Fruit fly (Drosophila melanogaster) whole organism, embryonic: ENCODE measurements around the gene CG31211.

Experiments used
- Antp ChIP-seq: fragments of 200-800 bp; sonication (Bioruptor generic); optimal IDR thresholded peaks from 3 replicates; lab custom pipeline; 2016; ENCODE audit warnings: missing biosample characterization, missing genetic modification characterization
- Atf-2 ChIP-seq: fragments of 200-800 bp; sonication (Bioruptor generic); optimal IDR thresholded peaks from 2 replicates; lab custom pipeline; 2016; ENCODE audit warnings: missing biosample characterization, missing genetic modification characterization
- CG10147 ChIP-seq: fragments of 200-800 bp; sonication (Bioruptor generic); optimal IDR thresholded peaks from 2 replicates; lab custom pipeline; 2019; ENCODE audit warnings: missing biosample characterization, mild to moderate bottlenecking, missing genetic modification characterization, moderate library complexity
- CG10274 ChIP-seq: fragments of 200-800 bp; sonication (Bioruptor generic); optimal IDR thresholded peaks from 3 replicates; lab custom pipeline; 2017; ENCODE audit warnings: missing biosample characterization, mild to moderate bottlenecking, missing genetic modification characterization
- CG10321 ChIP-seq: fragments of 200-800 bp; sonication (Bioruptor generic); IDR thresholded peaks from 2 replicates; pipeline ENCODE4 v1.3.6; 2022; ENCODE audit warnings: missing biosample characterization, missing genetic modification characterization
- CG10565 ChIP-seq: fragments of 200-800 bp; sonication (Bioruptor generic); optimal IDR thresholded peaks from 3 replicates; lab custom pipeline; 2016; ENCODE audit warnings: missing biosample characterization, mild to moderate bottlenecking, missing genetic modification characterization
- CG11247 ChIP-seq: fragments of 200-800 bp; sonication (Bioruptor generic); IDR thresholded peaks from 2 replicates; pipeline ENCODE4 v1.3.6; 2022; ENCODE audit warnings: missing biosample characterization, missing genetic modification characterization
- CG11723 ChIP-seq: fragments of 200-800 bp; sonication (Bioruptor generic); optimal IDR thresholded peaks from 2 replicates; lab custom pipeline; 2017; ENCODE audit warnings: missing biosample characterization, mild to moderate bottlenecking, missing genetic modification characterization
- CG12104 ChIP-seq: fragments of 200-800 bp; sonication (Bioruptor generic); optimal IDR thresholded peaks from 3 replicates; lab custom pipeline; 2016; ENCODE audit warnings: missing biosample characterization, missing genetic modification characterization
- CG12236 ChIP-seq: fragments of 200-800 bp; sonication (Bioruptor generic); optimal IDR thresholded peaks from 2 replicates; lab custom pipeline; 2016; ENCODE audit warnings: missing biosample characterization, missing genetic modification characterization
- CG12942 ChIP-seq: fragments of 200-800 bp; sonication (Bioruptor generic); optimal IDR thresholded peaks from 3 replicates; lab custom pipeline; 2016; ENCODE audit warnings: missing biosample characterization, missing genetic modification characterization
- CG13424 ChIP-seq: fragments of 200-800 bp; sonication (Bioruptor generic); optimal IDR thresholded peaks from 2 replicates; lab custom pipeline; 2019; ENCODE audit warnings: missing biosample characterization, mild to moderate bottlenecking, missing genetic modification characterization, moderate library complexity
- CG13894 ChIP-seq: fragments of 200-800 bp; sonication (Bioruptor generic); optimal IDR thresholded peaks from 3 replicates; lab custom pipeline; 2018; ENCODE audit warnings: missing biosample characterization, mild to moderate bottlenecking, missing genetic modification characterization, moderate library complexity
- CG14710 ChIP-seq: fragments of 200-800 bp; sonication (Bioruptor generic); optimal IDR thresholded peaks from 3 replicates; lab custom pipeline; 2019; ENCODE audit warnings: missing biosample characterization, mild to moderate bottlenecking, missing genetic modification characterization, moderate library complexity
- CG15073 ChIP-seq: fragments of 200-800 bp; sonication (Bioruptor generic); optimal IDR thresholded peaks from 2 replicates; lab custom pipeline; 2016; ENCODE audit warnings: missing biosample characterization, missing genetic modification characterization
- CG16779 ChIP-seq: fragments of 200-800 bp; sonication (Bioruptor generic); IDR thresholded peaks from 2 replicates; pipeline ENCODE4 v1.3.6; 2022; ENCODE audit warnings: missing biosample characterization, missing genetic modification characterization
- CG17186 ChIP-seq: fragments of 200-800 bp; sonication (Bioruptor generic); optimal IDR thresholded peaks from 3 replicates; lab custom pipeline; 2017; ENCODE audit warnings: missing biosample characterization, missing genetic modification reagents, missing genetic modification characterization
- CG18011 ChIP-seq: fragments of 200-800 bp; sonication (Bioruptor generic); optimal IDR thresholded peaks from 2 replicates; lab custom pipeline; 2017; ENCODE audit warnings: missing biosample characterization, missing genetic modification characterization, mild to moderate bottlenecking, moderate library complexity, missing genotype
- CG2875 ChIP-seq: fragments of 200-800 bp; sonication (Bioruptor generic); optimal IDR thresholded peaks from 2 replicates; lab custom pipeline; 2017; ENCODE audit warnings: missing biosample characterization, mild to moderate bottlenecking, missing genetic modification characterization, missing genetic modification reagents
- CG31388 ChIP-seq: fragments of 200-800 bp; sonication (Bioruptor generic); optimal IDR thresholded peaks from 2 replicates; lab custom pipeline; 2016; ENCODE audit warnings: missing biosample characterization, missing genetic modification characterization
- CG3407 ChIP-seq: fragments of 200-800 bp; sonication (Bioruptor generic); optimal IDR thresholded peaks from 2 replicates; lab custom pipeline; 2018; ENCODE audit warnings: missing biosample characterization, mild to moderate bottlenecking, missing genetic modification characterization
- CG4617 ChIP-seq: fragments of 200-800 bp; sonication (Bioruptor generic); optimal IDR thresholded peaks from 3 replicates; lab custom pipeline; 2016; ENCODE audit warnings: missing biosample characterization, missing genetic modification characterization, borderline replicate concordance
- CG7357 ChIP-seq: fragments of 200-800 bp; sonication (Bioruptor generic); IDR thresholded peaks from 3 replicates; pipeline ENCODE4 v1.3.6; 2022; ENCODE audit warnings: missing biosample characterization, missing genetic modification characterization
- CG7372 ChIP-seq: fragments of 200-800 bp; sonication (Bioruptor generic); IDR thresholded peaks from 2 replicates; pipeline ENCODE4 v1.3.6; 2022; ENCODE audit warnings: missing biosample characterization, missing genetic modification characterization
- CG7928 ChIP-seq: fragments of 200-800 bp; sonication (Bioruptor generic); optimal IDR thresholded peaks from 2 replicates; lab custom pipeline; 2017; ENCODE audit warnings: missing biosample characterization, mild to moderate bottlenecking, missing genetic modification characterization
- Doc3 ChIP-seq: fragments of 200-800 bp; sonication (Bioruptor generic); IDR thresholded peaks from 3 replicates; pipeline ENCODE4 v1.3.6; 2022; ENCODE audit warnings: missing biosample characterization, missing genetic modification characterization; ENCODE audit not compliant: partially characterized antibody
- Elba2 ChIP-seq: fragments of 200-800 bp; sonication (Bioruptor generic); optimal IDR thresholded peaks from 3 replicates; lab custom pipeline; 2016; ENCODE audit warnings: missing biosample characterization, missing genetic modification characterization
- HLH54F ChIP-seq: fragments of 200-800 bp; sonication (Bioruptor generic); optimal IDR thresholded peaks from 3 replicates; lab custom pipeline; 2016; ENCODE audit warnings: missing biosample characterization, missing genetic modification characterization
- NC2α ChIP-seq: fragments of 200-800 bp; sonication (Bioruptor generic); optimal IDR thresholded peaks from 2 replicates; lab custom pipeline; 2016; ENCODE audit warnings: missing biosample characterization, missing genetic modification characterization
- Oaz ChIP-seq: fragments of 200-800 bp; sonication (Bioruptor generic); IDR thresholded peaks from 2 replicates; pipeline ENCODE4 v1.3.6; 2022; ENCODE audit warnings: missing biosample characterization, missing genetic modification characterization
- Trl ChIP-seq, 3 experiments: fragments of >200 bp in 2 of 3; fragments of 200-800 bp in 1 of 3; sonication (Bioruptor generic) in 1 of 3; optimal IDR thresholded peaks; 2 replicates in 1 of 3; 3 replicates in 2 of 3; lab custom pipeline; 2016 to 2017; ENCODE audit warnings: missing biosample characterization in 1 of 3, missing genetic modification characterization in 1 of 3
- YL-1 ChIP-seq: fragments of 200-800 bp; sonication (Bioruptor generic); optimal IDR thresholded peaks from 3 replicates; lab custom pipeline; 2017; ENCODE audit warnings: missing biosample characterization, mild to moderate bottlenecking, missing genetic modification characterization
- abd-A ChIP-seq: fragments of 200-800 bp; sonication (Bioruptor generic); optimal IDR thresholded peaks from 3 replicates; lab custom pipeline; 2019; ENCODE audit warnings: missing biosample characterization, mild to moderate bottlenecking, missing genetic modification characterization, moderate library complexity
- al ChIP-seq: fragments of 200-800 bp; sonication (Bioruptor generic); IDR thresholded peaks from 2 replicates; pipeline ENCODE4 v1.3.6; 2022; ENCODE audit warnings: missing biosample characterization, missing genetic modification characterization
- ato ChIP-seq: fragments of 200-800 bp; sonication (Bioruptor generic); IDR thresholded peaks from 2 replicates; pipeline ENCODE4 v1.3.6; 2022; ENCODE audit warnings: missing biosample characterization, missing genetic modification characterization; ENCODE audit not compliant: partially characterized antibody
- chif ChIP-seq, 2 experiments: fragments of 200-800 bp; sonication (Bioruptor generic); optimal IDR thresholded peaks; 3 replicates each; lab custom pipeline; 2016; ENCODE audit warnings: missing biosample characterization in 2 of 2, missing genetic modification characterization in 2 of 2
- crc ChIP-seq: fragments of 200-800 bp; sonication (Bioruptor generic); optimal IDR thresholded peaks from 2 replicates; lab custom pipeline; 2016; ENCODE audit warnings: missing biosample characterization, missing genetic modification characterization
- crol ChIP-seq: fragments of 200-800 bp; sonication (Bioruptor generic); IDR thresholded peaks from 2 replicates; pipeline ENCODE4 v1.3.6; 2022; ENCODE audit warnings: missing biosample characterization, missing genetic modification characterization
- dati ChIP-seq: fragments of 200-800 bp; sonication (Bioruptor generic); IDR thresholded peaks from 2 replicates; pipeline ENCODE4 v1.3.6; 2022; ENCODE audit warnings: missing biosample characterization, missing genetic modification characterization
- emc ChIP-seq: fragments of 200-800 bp; sonication (Bioruptor generic); optimal IDR thresholded peaks from 2 replicates; lab custom pipeline; 2016; ENCODE audit warnings: missing biosample characterization, missing genetic modification characterization
- fd96Cb ChIP-seq: fragments of 200-800 bp; sonication (Bioruptor generic); optimal IDR thresholded peaks from 2 replicates; lab custom pipeline; 2018; ENCODE audit warnings: missing biosample characterization, mild to moderate bottlenecking, missing genetic modification characterization, moderate library complexity
- gcm2 ChIP-seq: fragments of 200-800 bp; sonication (Bioruptor generic); optimal IDR thresholded peaks from 2 replicates; lab custom pipeline; 2016; ENCODE audit warnings: missing biosample characterization, missing genetic modification characterization
- hkb ChIP-seq, 2 experiments: fragments of 200-800 bp in 1 of 2; fragments of >200 bp in 1 of 2; sonication (Bioruptor generic) in 1 of 2; IDR thresholded peaks in 1 of 2; optimal IDR thresholded peaks in 1 of 2; 2 replicates each; pipeline versions ENCODE4 v1.3.6 to Lab custom; 2017 to 2022; ENCODE audit warnings: missing biosample characterization in 1 of 2, missing genetic modification characterization in 1 of 2
- lab ChIP-seq: fragments of 200-800 bp; sonication (Bioruptor generic); optimal IDR thresholded peaks from 3 replicates; lab custom pipeline; 2017; ENCODE audit warnings: missing biosample characterization, missing genetic modification characterization, mild to moderate bottlenecking, moderate library complexity, missing genetic modification reagents
- sqz ChIP-seq: fragments of 200-800 bp; sonication (Bioruptor generic); optimal IDR thresholded peaks from 3 replicates; lab custom pipeline; 2018; ENCODE audit warnings: missing biosample characterization, mild to moderate bottlenecking, missing genetic modification characterization
- tio ChIP-seq: fragments of 200-800 bp; sonication (Bioruptor generic); optimal IDR thresholded peaks from 2 replicates; lab custom pipeline; 2017; ENCODE audit warnings: missing biosample characterization, missing genetic modification characterization, inconsistent platforms
- ttk ChIP-seq: fragments of 200-800 bp; sonication (Bioruptor generic); IDR thresholded peaks from 2 replicates; pipeline ENCODE4 v2.1.2; 2022; ENCODE audit warnings: missing biosample characterization, missing genetic modification characterization
- unc-4 ChIP-seq: fragments of 200-800 bp; sonication (Bioruptor generic); IDR thresholded peaks from 2 replicates; pipeline ENCODE4 v1.3.6; 2022; ENCODE audit warnings: missing biosample characterization, missing genetic modification characterization; ENCODE audit not compliant: partially characterized antibody
- zfh1 ChIP-seq: fragments of 200-800 bp; sonication (Bioruptor generic); IDR thresholded peaks from 3 replicates; pipeline ENCODE4 v1.3.6; 2022; ENCODE audit warnings: missing biosample characterization, missing genetic modification characterization

Gene CG31211

DNA sequence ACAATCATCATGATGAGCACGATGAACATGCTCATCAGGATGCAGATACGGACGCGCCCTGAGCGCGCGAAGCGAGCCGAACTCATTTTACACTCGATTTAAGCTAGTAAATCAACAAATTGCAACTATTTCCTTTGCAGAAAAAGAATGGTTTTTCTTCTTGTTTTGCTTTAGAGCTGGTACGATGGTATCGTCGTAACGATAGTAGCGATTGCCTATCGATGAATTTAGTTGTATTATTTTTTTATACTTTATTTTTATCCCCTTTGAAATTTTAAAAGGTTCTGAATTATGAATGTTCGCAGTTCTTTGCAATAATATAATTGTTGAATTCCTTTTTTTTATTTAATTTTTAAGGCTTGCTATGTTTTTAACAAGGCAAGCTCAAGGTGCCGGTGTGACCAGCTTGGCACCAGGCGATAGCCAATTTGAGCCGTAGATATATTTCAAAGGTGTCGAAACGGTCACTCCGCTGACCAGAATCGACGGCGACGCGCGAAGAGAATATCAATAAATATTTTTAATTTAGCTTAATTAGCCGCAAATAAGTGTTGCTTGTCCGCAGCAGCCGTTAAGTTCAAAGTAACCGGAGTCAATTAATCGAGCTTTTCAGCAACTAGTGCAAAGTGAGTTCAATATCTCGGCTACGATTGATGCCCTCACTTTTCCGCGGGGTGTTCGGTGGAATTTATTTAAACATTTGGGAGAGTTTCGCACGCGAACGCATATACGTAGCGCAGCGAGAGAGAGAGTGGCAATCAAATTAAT lies 18.0 kb downstream of the CG31211 start, which contains the start of the genes CG12213 and GC1 (continued):
- no peak for TF ChIP-seq abd-A
- no peak for TF ChIP-seq dati (GFP tag; lab: Robert Waterston, UW)
- TF ChIP-seq CG18011 (GFP tag; lab: Kevin White, UChicago), result no peak
- peak; percentile 18 for TF ChIP-seq CG17186
- TF ChIP-seq crol (GFP tag; lab: Robert Waterston, UW), result peak; percentile 72
- TF ChIP-seq YL-1 (GFP tag; lab: Kevin White, UChicago), result peak; percentile 68
- TF ChIP-seq CG15073 (GFP tag; lab: Kevin White, UChicago), result no peak
- no peak for TF ChIP-seq CG7372 (GFP tag; lab: Robert Waterston, UW)
- TF ChIP-seq Elba2 (GFP tag; lab: Kevin White, UChicago), result peak; percentile 6
- peak; percentile 99 for TF ChIP-seq Doc3 (GFP tag; lab: Robert Waterston, UW)
- TF ChIP-seq CG10565, result no peak
- TF ChIP-seq NC2α (GFP tag; lab: Kevin White, UChicago), result no peak
- no peak for TF ChIP-seq CG10274 (GFP tag; lab: Kevin White, UChicago)
- peak; percentile 4 for TF ChIP-seq CG13424 (tag; lab: Kevin White, UChicago)
- TF ChIP-seq CG14710 (tag; lab: Kevin White, UChicago), result peak; percentile 89
- no peak for TF ChIP-seq CG10321 (GFP tag; lab: Robert Waterston, UW)
- TF ChIP-seq CG12236 (GFP tag; lab: Kevin White, UChicago), result no peak
- TF ChIP-seq fd96Cb (tag; lab: Kevin White, UChicago), result no peak
- 0 out of 2 replicates have a peak, but pooled peaks have one; percentile 17 for TF ChIP-seq al (GFP tag; lab: Robert Waterston, UW)
- no peak for TF ChIP-seq zfh1 (GFP tag; lab: Robert Waterston, UW)
- no peak for TF ChIP-seq Atf-2
- peak; percentile 93 for TF ChIP-seq ato
- no peak for TF ChIP-seq CG2875 (GFP tag; lab: Kevin White, UChicago)
- TF ChIP-seq chif (GFP tag; optimal IDR thresholded peaks at IDR 0.05; lab: Kevin White, UChicago), result no peak
- TF ChIP-seq CG11723 (GFP tag; lab: Kevin White, UChicago), result no peak
- TF ChIP-seq CG12942, result no peak
- no peak for TF ChIP-seq hkb (optimal IDR thresholded peaks at IDR 0.05; lab: Kevin White, UChicago)
- TF ChIP-seq hkb (GFP tag; IDR thresholded peaks at IDR 0.05; lab: Robert Waterston, UW), result no peak
- peak; percentile 60 for TF ChIP-seq sqz (GFP tag; lab: Kevin White, UChicago)
- TF ChIP-seq emc (GFP tag; lab: Kevin White, UChicago), result no peak
- TF ChIP-seq CG12104 (GFP tag; lab: Kevin White, UChicago), result peak; percentile 13
- no peak for TF ChIP-seq Antp
- TF ChIP-seq CG7357 (GFP tag; lab: Robert Waterston, UW), result no peak
- TF ChIP-seq CG3407, result no peak
- TF ChIP-seq CG13894 (tag; lab: Kevin White, UChicago), result no peak
- no peak for TF ChIP-seq lab
- peak; percentile 16 for TF ChIP-seq HLH54F (GFP tag; lab: Kevin White, UChicago)
- no peak for TF ChIP-seq gcm2
- TF ChIP-seq Trl (optimal IDR thresholded peaks at IDR 0.05; lab: Kevin White, UChicago), result peak; percentile 29 to 62
- peak; percentile 4 for TF ChIP-seq Trl (GFP tag; optimal IDR thresholded peaks at IDR 0.05; lab: Kevin White, UChicago)
- TF ChIP-seq unc-4, result peak; percentile 99
- TF ChIP-seq CG7928, result no peak
- no peak for TF ChIP-seq crc (GFP tag; lab: Kevin White, UChicago)
- TF ChIP-seq CG4617 (GFP tag; lab: Kevin White, UChicago), result peak; percentile 65
- TF ChIP-seq CG16779 (GFP tag; lab: Robert Waterston, UW), result no peak
- no peak for TF ChIP-seq ttk (GFP tag; lab: Robert Waterston, UW)
- no peak for TF ChIP-seq tio (GFP tag; lab: Kevin White, UChicago)
- no peak for TF ChIP-seq Oaz (GFP tag; lab: Robert Waterston, UW)
- TF ChIP-seq CG10147 (GFP tag; lab: Kevin White, UChicago), result peak; percentile 4
- no peak for TF ChIP-seq CG11247 (GFP tag; lab: Robert Waterston, UW)
- TF ChIP-seq CG31388, result no peak
